Worm (Caenorhabditis elegans) whole organism, L3 larva: ENCODE results near the gene F20E11.17.

Experiments used
- R02D3.7 ChIP-seq: fragments of 150-350 bp; optimal IDR thresholded peaks from 2 replicates; lab custom pipeline; 2014; ENCODE audit warnings: missing biosample characterization, missing genetic modification characterization
- aly-2 ChIP-seq: fragments of 150-350 bp; optimal IDR thresholded peaks from 2 replicates; lab custom pipeline; 2014; ENCODE audit warnings: missing biosample characterization, missing genetic modification characterization
- ama-1 ChIP-seq: fragments of 150-350 bp; optimal IDR thresholded peaks from 2 replicates; lab custom pipeline; 2018
- ceh-28 ChIP-seq: fragments of 150-350 bp; optimal IDR thresholded peaks from 2 replicates; lab custom pipeline; 2014; ENCODE audit warnings: missing biosample characterization, missing genetic modification reagents, missing genetic modification characterization
- ceh-82 ChIP-seq: fragments of 150-350 bp; optimal IDR thresholded peaks from 2 replicates; lab custom pipeline; 2014; ENCODE audit warnings: missing biosample characterization, missing genetic modification characterization
- daf-12 ChIP-seq: fragments of 150-350 bp; optimal IDR thresholded peaks from 2 replicates; lab custom pipeline; 2014; ENCODE audit warnings: missing biosample characterization, missing genetic modification reagents, missing genetic modification characterization
- egl-27 ChIP-seq: sonication (generic microtip); optimal IDR thresholded peaks from 4 replicates; lab custom pipeline; 2017; ENCODE audit warnings: missing biosample characterization, missing genetic modification reagents, missing genetic modification characterization
- elt-1 ChIP-seq: fragments of 150-350 bp; optimal IDR thresholded peaks from 2 replicates; lab custom pipeline; 2014; ENCODE audit warnings: missing biosample characterization, missing genetic modification characterization
- eor-1 ChIP-seq, 2 experiments: fragments of 150-350 bp; optimal IDR thresholded peaks; 2 replicates each; lab custom pipeline; 2014 to 2018; ENCODE audit warnings: missing biosample characterization in 2 of 2, missing genetic modification characterization in 2 of 2
- fkh-10 ChIP-seq: sonication (generic microtip); optimal IDR thresholded peaks from 2 replicates; lab custom pipeline; 2017; ENCODE audit warnings: missing biosample characterization, missing genetic modification reagents, missing genetic modification characterization
- fkh-2 ChIP-seq: fragments of 150-350 bp; optimal IDR thresholded peaks from 2 replicates; lab custom pipeline; 2014; ENCODE audit warnings: missing biosample characterization, missing genetic modification reagents, missing genetic modification characterization
- fos-1 ChIP-seq: fragments of 150-350 bp; optimal IDR thresholded peaks from 2 replicates; lab custom pipeline; 2014; ENCODE audit warnings: missing biosample characterization, missing genetic modification characterization
- jun-1 ChIP-seq: fragments of 150-350 bp; optimal IDR thresholded peaks from 2 replicates; lab custom pipeline; 2014; ENCODE audit warnings: missing biosample characterization, missing genetic modification reagents, missing genetic modification characterization
- lin-15B ChIP-seq: fragments of 150-350 bp; optimal IDR thresholded peaks from 2 replicates; lab custom pipeline; 2014; ENCODE audit warnings: missing biosample characterization, missing genetic modification characterization
- lsy-12 ChIP-seq: sonication (generic microtip); optimal IDR thresholded peaks from 2 replicates; lab custom pipeline; 2016; ENCODE audit warnings: mild to moderate bottlenecking, missing genetic modification characterization, missing compliant biosample characterization
- mdl-1 ChIP-seq: fragments of 150-350 bp; optimal IDR thresholded peaks from 2 replicates; lab custom pipeline; 2014; ENCODE audit warnings: missing biosample characterization, missing genetic modification characterization
- mml-1 ChIP-seq: fragments of 150-350 bp; sonication (generic microtip); optimal IDR thresholded peaks from 3 replicates; lab custom pipeline; 2014; ENCODE audit warnings: missing biosample characterization, missing genetic modification characterization
- nfya-1 ChIP-seq: sonication (generic microtip); optimal IDR thresholded peaks from 2 replicates; lab custom pipeline; 2017; ENCODE audit warnings: missing genetic modification characterization, mild to moderate bottlenecking, missing compliant biosample characterization, antibody characterized with exemption, moderate library complexity; ENCODE audit not compliant: insufficient read depth
- nhr-23 ChIP-seq: fragments of 150-350 bp; optimal IDR thresholded peaks from 2 replicates; lab custom pipeline; 2014; ENCODE audit warnings: missing biosample characterization, missing genetic modification reagents, missing genetic modification characterization
- nhr-237 ChIP-seq: fragments of 150-350 bp; optimal IDR thresholded peaks from 2 replicates; lab custom pipeline; 2014; ENCODE audit warnings: missing biosample characterization, missing genetic modification characterization
- nhr-28 ChIP-seq: fragments of 150-350 bp; optimal IDR thresholded peaks from 2 replicates; lab custom pipeline; 2014; ENCODE audit warnings: missing biosample characterization, missing genetic modification characterization
- nhr-77 ChIP-seq: fragments of 150-350 bp; optimal IDR thresholded peaks from 2 replicates; lab custom pipeline; 2014; ENCODE audit warnings: missing biosample characterization, missing genetic modification characterization
- pha-4 ChIP-seq: fragments of 150-350 bp; optimal IDR thresholded peaks from 2 replicates; lab custom pipeline; 2014; ENCODE audit warnings: missing biosample characterization, missing genetic modification reagents, missing genetic modification characterization
- pqm-1 ChIP-seq: fragments of 150-350 bp; optimal IDR thresholded peaks from 2 replicates; lab custom pipeline; 2017; ENCODE audit warnings: missing biosample characterization, missing genetic modification characterization, inconsistent platforms
- snpc-4 ChIP-seq: fragments of 150-350 bp; optimal IDR thresholded peaks from 2 replicates; lab custom pipeline; 2014; ENCODE audit warnings: missing biosample characterization, missing genetic modification characterization
- tbx-2 ChIP-seq: sonication (generic microtip); optimal IDR thresholded peaks from 2 replicates; lab custom pipeline; 2016; ENCODE audit warnings: mild to moderate bottlenecking, missing genetic modification characterization, missing compliant biosample characterization
- unc-62 ChIP-seq: fragments of 150-350 bp; sonication (generic microtip); optimal IDR thresholded peaks from 4 replicates; lab custom pipeline; 2014; ENCODE audit warnings: missing biosample characterization, missing genetic modification reagents, missing genetic modification characterization
- zag-1 ChIP-seq: fragments of 150-350 bp; optimal IDR thresholded peaks from 2 replicates; lab custom pipeline; 2014; ENCODE audit warnings: missing biosample characterization, missing genetic modification characterization
- ztf-11 ChIP-seq: fragments of 150-350 bp; optimal IDR thresholded peaks from 2 replicates; lab custom pipeline; 2014; ENCODE audit warnings: missing biosample characterization, missing genetic modification characterization
- ztf-4 ChIP-seq: fragments of 150-350 bp; optimal IDR thresholded peaks from 2 replicates; lab custom pipeline; 2014; ENCODE audit warnings: missing biosample characterization, missing genetic modification characterization

F20E11.17 gene

ce11 chrV:17496071-17496470 lies 27.0 kb upstream of the F20E11.17 start, which contains the start of gene srh-118:
srh-118 (minus strand) TSS chrV:17496171.
- TF ChIP-seq nfya-1 (tag; lab: Kevin White, UChicago): no peak
- TF ChIP-seq ceh-28 (tag; lab: Kevin White, UChicago): no peak
- TF ChIP-seq fkh-2 (tag; lab: Kevin White, UChicago): no peak
- TF ChIP-seq zag-1: no peak
- TF ChIP-seq ama-1: no peak
- no peak for TF ChIP-seq daf-12 (tag; lab: Kevin White, UChicago)
- TF ChIP-seq mdl-1 (tag; lab: Kevin White, UChicago): no peak
- no peak for TF ChIP-seq ceh-82 (tag; lab: Kevin White, UChicago)
- TF ChIP-seq aly-2: no peak
- no peak for TF ChIP-seq R02D3.7 (tag; lab: Kevin White, UChicago)
- no peak for TF ChIP-seq unc-62
- no peak for TF ChIP-seq nhr-28 (tag; lab: Kevin White, UChicago)
- no peak for TF ChIP-seq eor-1 (tag; optimal IDR thresholded peaks at IDR 0.05; lab: Kevin White, UChicago)
- no peak for TF ChIP-seq jun-1 (tag; lab: Kevin White, UChicago)
- TF ChIP-seq lin-15B: no peak

- no peak for TF ChIP-seq elt-1 (tag; lab: Kevin White, UChicago)
- TF ChIP-seq pha-4 (tag; lab: Kevin White, UChicago): no peak
- no peak for TF ChIP-seq snpc-4 (tag; lab: Kevin White, UChicago)
- no peak for TF ChIP-seq nhr-237 (tag; lab: Kevin White, UChicago)
- no peak for TF ChIP-seq fkh-10 (GFP tag; lab: Kevin White, UChicago)
- no peak for TF ChIP-seq nhr-77 (tag; lab: Kevin White, UChicago)
- TF ChIP-seq ztf-11 (tag; lab: Kevin White, UChicago): no peak
- no peak for TF ChIP-seq fos-1 (tag; lab: Kevin White, UChicago)
- no peak for TF ChIP-seq nhr-23 (tag; lab: Kevin White, UChicago)
- no peak for TF ChIP-seq ztf-4
Observed at ce11 chrV:17493732-17494131, 24.7 kb upstream of the F20E11.17 start, which contains the start of gene fbxa-102. fbxa-102 (minus strand) TSS chrV:17493832.

ce11 chrV:17486034-17486433 lies 17.0 kb upstream of the F20E11.17 start, which contains the start of gene scl-24:
scl-24 (plus strand) TSS chrV:17486334.
- TF ChIP-seq lin-15B (no peak), nhr-237 (tag; lab: Kevin White, UChicago) (no peak), lsy-12 (tag; lab: Kevin White, UChicago) (no peak), tbx-2 (tag; lab: Kevin White, UChicago) (no peak), ceh-82 (tag; lab: Kevin White, UChicago) (no peak), egl-27 (tag; lab: Kevin White, UChicago) (no peak), nfya-1 (tag; lab: Kevin White, UChicago) (no peak), nhr-77 (tag; lab: Kevin White, UChicago) (no peak), mml-1 (tag; lab: Kevin White, UChicago) (no peak)

ce11 chrV:17485078-17485477 lies 16.0 kb upstream of the F20E11.17 start, which contains the start of gene srh-111:
srh-111 (minus strand) TSS chrV:17485178.
- no peak for TF ChIP-seq R02D3.7 (tag; lab: Kevin White, UChicago)
- TF ChIP-seq fkh-10 (GFP tag; lab: Kevin White, UChicago): no peak
- no peak for TF ChIP-seq unc-62

- no peak for TF ChIP-seq ceh-28 (tag; lab: Kevin White, UChicago)
- TF ChIP-seq egl-27 (tag; lab: Kevin White, UChicago): no peak
- no peak for TF ChIP-seq zag-1
- TF ChIP-seq pqm-1 (tag; lab: Kevin White, UChicago): no peak
- no peak for TF ChIP-seq unc-62
- TF ChIP-seq mml-1 (tag; lab: Kevin White, UChicago): no peak
- no peak for TF ChIP-seq R02D3.7 (tag; lab: Kevin White, UChicago)
- TF ChIP-seq ama-1: no peak
- no peak for TF ChIP-seq aly-2
- TF ChIP-seq pha-4 (tag; lab: Kevin White, UChicago): no peak
Observed at ce11 chrV:17476490-17476889, 7.4 kb upstream of the F20E11.17 start, which contains the start of gene srbc-61. srbc-61 (plus strand) TSS chrV:17476790.

ce11 chrV:17473699-17474098 lies 4.6 kb upstream of the F20E11.17 start, which contains the start of gene srh-123:
srh-123 (plus strand) TSS chrV:17473999.
- TF ChIP-seq pqm-1 (tag; lab: Kevin White, UChicago) (no peak), nhr-23 (tag; lab: Kevin White, UChicago) (no peak)
